Worm (Caenorhabditis elegans) whole organism, early embryonic: Measurements from ENCODE around the gene K09C4.9.

Experiments
- F13C5.2 ChIP-seq: sonication (generic microtip); optimal IDR thresholded peaks from 2 replicates; lab custom pipeline; 2017; ENCODE audit warnings: mild to moderate bottlenecking, missing genetic modification characterization, inconsistent platforms, missing compliant biosample characterization
- tbx-37 ChIP-seq: fragments of 200-800 bp; sonication (Bioruptor generic); conservative IDR thresholded peaks from 2 replicates; pipeline ENCODE4 v1.3.6; 2022; ENCODE audit warnings: missing genetic modification reagents, missing genetic modification characterization, missing compliant biosample characterization
- tra-4 ChIP-seq: sonication (generic microtip); optimal IDR thresholded peaks from 2 replicates; lab custom pipeline; 2017; ENCODE audit warnings: missing genetic modification characterization, missing compliant biosample characterization

ce11 chrX:3258842-3259241, 12.7 kb downstream of the K09C4.9 start, which contains the start of gene lbp-1:
- TF ChIP-seq F13C5.2 (no peak), tbx-37 (GFP tag; lab: Robert Waterston, UW) (no peak), tra-4 (tag; lab: Kevin White, UChicago) (no peak)
